Comparison of ENCODE assay signal across 1 fruit fly cellular context in the genomic region with DNA sequence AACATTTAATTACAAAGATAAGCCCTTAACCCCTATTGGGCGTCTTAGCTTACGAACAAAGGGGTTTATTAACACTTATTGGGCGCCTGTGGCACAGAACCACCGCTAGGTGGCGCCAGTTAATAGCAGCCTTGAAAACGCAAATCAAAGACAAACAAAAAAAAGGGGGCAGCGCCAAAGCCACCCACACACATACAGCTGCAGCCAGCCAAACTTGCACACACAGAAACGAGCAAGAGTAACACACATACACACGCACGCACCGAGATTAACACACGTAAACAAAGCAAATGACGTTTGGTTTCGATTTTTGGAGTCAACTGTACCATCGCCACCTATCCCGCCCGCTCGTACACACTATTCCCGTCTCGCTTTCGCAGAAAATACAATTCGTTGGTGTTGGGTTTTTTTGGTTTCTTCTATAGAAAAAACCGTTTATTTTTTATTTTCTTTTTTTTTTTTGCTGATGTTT.
TF ChIP-seq lines count a peak whose summit lies in the region.

No protein-coding gene starts in this region.

TF ChIP-seq in whole organism, embryonic, 481 proteins besides CTCF, POLR2A, EP300 and RAD21 (continued from another document and continues in another):
- TF ChIP-seq lov (optimal IDR thresholded peaks at IDR 0.05; lab: Kevin White, UChicago) (no peak), lov (GFP tag; IDR thresholded peaks at IDR 0.05; lab: Robert Waterston, UW) (0 out of 3 replicates have a peak, but pooled peaks have one; percentile 23), CG11696 (GFP tag; IDR thresholded peaks at IDR 0.05; lab: Robert Waterston, UW) (0 out of 2 replicates have a peak, but pooled peaks have one; percentile 29), CG1792 (GFP tag; optimal IDR thresholded peaks at IDR 0.05; lab: Kevin White, UChicago) (no peak), CG6272 (GFP tag; IDR thresholded peaks at IDR 0.05; lab: Robert Waterston, UW) (no peak), CG33557 (GFP tag; optimal IDR thresholded peaks at IDR 0.05; lab: Kevin White, UChicago) (peak; percentile 44), Ssrp (tag; optimal IDR thresholded peaks at IDR 0.05; lab: Kevin White, UChicago) (peak; percentile 6), Nf-YA (GFP tag; IDR thresholded peaks at IDR 0.05; lab: Robert Waterston, UW) (0 out of 2 replicates have a peak, but pooled peaks have one; percentile 8), az2 (GFP tag; optimal IDR thresholded peaks at IDR 0.05; lab: Kevin White, UChicago) (peak; percentile 33), CG4424 (GFP tag; optimal IDR thresholded peaks at IDR 0.05; lab: Kevin White, UChicago) (no peak), CG3407 (GFP tag; optimal IDR thresholded peaks at IDR 0.05; lab: Kevin White, UChicago) (no peak), MTF-1 (GFP tag; optimal IDR thresholded peaks at IDR 0.05; lab: Kevin White, UChicago; ENCODE audit: borderline replicate concordance) (no peak), CG17186 (GFP tag; optimal IDR thresholded peaks at IDR 0.05; lab: Kevin White, UChicago) (peak; percentile 33), tgo (GFP tag; IDR thresholded peaks at IDR 0.05; lab: Robert Waterston, UW) (0 out of 3 replicates have a peak, but pooled peaks have one; percentile 15), CG1647 (GFP tag; optimal IDR thresholded peaks at IDR 0.05; lab: Kevin White, UChicago) (no peak), Oaz (GFP tag; IDR thresholded peaks at IDR 0.05; lab: Robert Waterston, UW) (no peak), grau (tag; optimal IDR thresholded peaks at IDR 0.05; lab: Kevin White, UChicago) (peak; percentile 44), CG33213 (GFP tag; optimal IDR thresholded peaks at IDR 0.05; lab: Kevin White, UChicago) (no peak), CG12104 (GFP tag; optimal IDR thresholded peaks at IDR 0.05; lab: Kevin White, UChicago) (peak; percentile 24), sim (GFP tag; IDR thresholded peaks at IDR 0.05; lab: Robert Waterston, UW) (peak; percentile 23; the same call in 1 of the 2 replicates), CG10431 (GFP tag; optimal IDR thresholded peaks at IDR 0.05; lab: Kevin White, UChicago) (peak; percentile 16), CG18599 (GFP tag; optimal IDR thresholded peaks at IDR 0.05; lab: Kevin White, UChicago) (no peak), CG11247 (GFP tag; IDR thresholded peaks at IDR 0.05; lab: Robert Waterston, UW) (peak; percentile 11; the same call in 1 of the 2 replicates), Vsx1 (GFP tag; optimal IDR thresholded peaks at IDR 0.05; lab: Kevin White, UChicago) (no peak), CG34376 (GFP tag; optimal IDR thresholded peaks at IDR 0.05; lab: Kevin White, UChicago) (peak; percentile 59), Dip2 (GFP tag; IDR thresholded peaks at IDR 0.05; lab: Robert Waterston, UW) (peak; percentile 69; the same call in 1 of the 2 replicates), p53 (GFP tag; optimal IDR thresholded peaks at IDR 0.05; lab: Kevin White, UChicago) (no peak), Ets97D (GFP tag; optimal IDR thresholded peaks at IDR 0.05; lab: Kevin White, UChicago) (peak; percentile 15), CG7839 (tag; optimal IDR thresholded peaks at IDR 0.05; lab: Kevin White, UChicago) (peak; percentile 33), CG4617 (GFP tag; optimal IDR thresholded peaks at IDR 0.05; lab: Kevin White, UChicago; ENCODE audit: borderline replicate concordance) (no peak), CoRest (tag; optimal IDR thresholded peaks at IDR 0.05; lab: Kevin White, UChicago) (peak; percentile 30), phol (tag; optimal IDR thresholded peaks at IDR 0.05; lab: Kevin White, UChicago) (peak; percentile 9), grn (GFP tag; optimal IDR thresholded peaks at IDR 0.05; lab: Kevin White, UChicago) (no peak), ase (GFP tag; IDR thresholded peaks at IDR 0.05; lab: Robert Waterston, UW) (0 out of 3 replicates have a peak, but pooled peaks have one; percentile 12), HmgD (GFP tag; optimal IDR thresholded peaks at IDR 0.05; lab: Kevin White, UChicago) (peak; percentile 44), Elba2 (GFP tag; optimal IDR thresholded peaks at IDR 0.05; lab: Kevin White, UChicago) (peak; percentile 91), fu2 (GFP tag; optimal IDR thresholded peaks at IDR 0.05; lab: Kevin White, UChicago) (no peak), CG6654 (GFP tag; optimal IDR thresholded peaks at IDR 0.05; lab: Kevin White, UChicago) (no peak), seq (GFP tag; IDR thresholded peaks at IDR 0.05; lab: Robert Waterston, UW) (no peak), Bdp1 (GFP tag; optimal IDR thresholded peaks at IDR 0.05; lab: Kevin White, UChicago) (no peak), Fer2 (tag; optimal IDR thresholded peaks at IDR 0.05; lab: Kevin White, UChicago) (no peak), Awh (GFP tag; IDR thresholded peaks at IDR 0.05; lab: Robert Waterston, UW) (no peak; the same call in 1 of the 2 replicates), luna (GFP tag; optimal IDR thresholded peaks at IDR 0.05; lab: Kevin White, UChicago) (no peak), CG10462 (GFP tag; optimal IDR thresholded peaks at IDR 0.05; lab: Kevin White, UChicago) (no peak), CG11398 (GFP tag; optimal IDR thresholded peaks at IDR 0.05; lab: Kevin White, UChicago) (no peak), CG4854 (GFP tag; optimal IDR thresholded peaks at IDR 0.05; lab: Kevin White, UChicago) (no peak), Sry-δ (GFP tag; optimal IDR thresholded peaks at IDR 0.05; lab: Kevin White, UChicago) (peak; percentile 7), CG4328 (GFP tag; optimal IDR thresholded peaks at IDR 0.05; lab: Kevin White, UChicago) (no peak), jing (GFP tag; optimal IDR thresholded peaks at IDR 0.05; lab: Kevin White, UChicago) (no peak), Med (GFP tag; lab: Kevin White, UChicago) (peak; percentile 81), NC2β (GFP tag; optimal IDR thresholded peaks at IDR 0.05; lab: Kevin White, UChicago) (no peak), h (optimal IDR thresholded peaks at IDR 0.05; lab: Kevin White, UChicago) (no peak), CG6791 (GFP tag; IDR thresholded peaks at IDR 0.05; lab: Robert Waterston, UW; ENCODE audit: partially characterized antibody) (no peak), bbx (GFP tag; IDR thresholded peaks at IDR 0.05; lab: Robert Waterston, UW; ENCODE audit: partially characterized antibody) (0 out of 2 replicates have a peak, but pooled peaks have one; percentile 25), ro (GFP tag; IDR thresholded peaks at IDR 0.05; lab: Robert Waterston, UW) (no peak), Fer3 (tag; optimal IDR thresholded peaks at IDR 0.05; lab: Kevin White, UChicago) (no peak), CG1602 (GFP tag; optimal IDR thresholded peaks at IDR 0.05; lab: Kevin White, UChicago) (no peak), E2f2 (GFP tag; IDR thresholded peaks at IDR 0.05; lab: Robert Waterston, UW) (peak; percentile 30; the same call in 1 of the 2 replicates), Hmx (GFP tag; optimal IDR thresholded peaks at IDR 0.05; lab: Kevin White, UChicago) (no peak), CG3065 (GFP tag; optimal IDR thresholded peaks at IDR 0.05; lab: Kevin White, UChicago) (peak; percentile 12), lbe (GFP tag; optimal IDR thresholded peaks at IDR 0.05; lab: Kevin White, UChicago) (peak; percentile 70), Hr3 (GFP tag; optimal IDR thresholded peaks at IDR 0.05; lab: Kevin White, UChicago) (peak; percentile 17), Sin3A (optimal IDR thresholded peaks at IDR 0.05; lab: Kevin White, UChicago) (no peak), dysf (GFP tag; IDR thresholded peaks at IDR 0.05; lab: Robert Waterston, UW) (peak; percentile 34; the same call in 1 of the 3 replicates), CG34224 (GFP tag; IDR thresholded peaks at IDR 0.05; lab: Robert Waterston, UW; ENCODE audit: partially characterized antibody) (no peak; the same call in 2 of the 3 replicates), sug (tag; optimal IDR thresholded peaks at IDR 0.05; lab: Kevin White, UChicago) (peak; percentile 33), Dip3 (GFP tag; optimal IDR thresholded peaks at IDR 0.05; lab: Kevin White, UChicago) (no peak), insv (GFP tag; optimal IDR thresholded peaks at IDR 0.05; lab: Kevin White, UChicago) (peak in 1 of 2 experiments; percentile 7), CG8765 (GFP tag; IDR thresholded peaks at IDR 0.05; lab: Robert Waterston, UW) (no peak), sens-2 (GFP tag; IDR thresholded peaks at IDR 0.05; lab: Robert Waterston, UW) (0 out of 2 replicates have a peak, but pooled peaks have one; percentile 30), CG6854 (GFP tag; optimal IDR thresholded peaks at IDR 0.05; lab: Kevin White, UChicago) (no peak), fd96Cb (tag; optimal IDR thresholded peaks at IDR 0.05; lab: Kevin White, UChicago) (no peak), CG10654 (GFP tag; optimal IDR thresholded peaks at IDR 0.05; lab: Kevin White, UChicago) (no peak), MESR4 (GFP tag; optimal IDR thresholded peaks at IDR 0.05; lab: Kevin White, UChicago) (peak; percentile 40), CG30020 (tag; optimal IDR thresholded peaks at IDR 0.05; lab: Kevin White, UChicago) (no peak), CG16815 (GFP tag; optimal IDR thresholded peaks at IDR 0.05; lab: Kevin White, UChicago) (no peak), chinmo (GFP tag; IDR thresholded peaks at IDR 0.05; lab: Robert Waterston, UW; ENCODE audit: partially characterized antibody) (peak; percentile 97), Xrp1 (GFP tag; IDR thresholded peaks at IDR 0.05; lab: Robert Waterston, UW) (peak; percentile 42; the same call in 1 of the 2 replicates), CG11695 (GFP tag; IDR thresholded peaks at IDR 0.05; lab: Robert Waterston, UW) (no peak), CG30403 (GFP tag; optimal IDR thresholded peaks at IDR 0.05; lab: Kevin White, UChicago) (peak; percentile 28), gsb (GFP tag; IDR thresholded peaks at IDR 0.05; lab: Robert Waterston, UW) (no peak), vnd (GFP tag; IDR thresholded peaks at IDR 0.05; lab: Robert Waterston, UW; ENCODE audit: partially characterized antibody) (no peak), Hsf (GFP tag; optimal IDR thresholded peaks at IDR 0.05; lab: Kevin White, UChicago) (peak; percentile 35), bowl (GFP tag; IDR thresholded peaks at IDR 0.05; lab: Robert Waterston, UW) (no peak), CG1024 (GFP tag; IDR thresholded peaks at IDR 0.05; lab: Robert Waterston, UW) (peak; percentile 22; the same call in 1 of the 2 replicates), CG18011 (GFP tag; optimal IDR thresholded peaks at IDR 0.05; lab: Kevin White, UChicago) (peak; percentile 13), gcm (GFP tag; optimal IDR thresholded peaks at IDR 0.05; lab: Kevin White, UChicago) (peak; percentile 39), ci (GFP tag; IDR thresholded peaks at IDR 0.05; lab: Robert Waterston, UW) (peak; percentile 73; the same call in 2 of the 3 replicates), Abd-B (GFP tag; optimal IDR thresholded peaks at IDR 0.05; lab: Kevin White, UChicago) (no peak), CG9797 (GFP tag; optimal IDR thresholded peaks at IDR 0.05; lab: Kevin White, UChicago) (no peak), pfk (GFP tag; optimal IDR thresholded peaks at IDR 0.05; lab: Kevin White, UChicago) (no peak), Mrtf (GFP tag; IDR thresholded peaks at IDR 0.05; lab: Robert Waterston, UW) (no peak), Atf-2 (GFP tag; optimal IDR thresholded peaks at IDR 0.05; lab: Kevin White, UChicago) (no peak), Doc2 (GFP tag; IDR thresholded peaks at IDR 0.05; lab: Robert Waterston, UW) (no peak), CG6683 (GFP tag; optimal IDR thresholded peaks at IDR 0.05; lab: Kevin White, UChicago) (no peak), NK7.1 (GFP tag; optimal IDR thresholded peaks at IDR 0.05; lab: Kevin White, UChicago) (no peak), CG17568 (GFP tag; optimal IDR thresholded peaks at IDR 0.05; lab: Kevin White, UChicago) (no peak), her (GFP tag; optimal IDR thresholded peaks at IDR 0.05; lab: Kevin White, UChicago) (peak; percentile 29), Usf (GFP tag; optimal IDR thresholded peaks at IDR 0.05; lab: Kevin White, UChicago) (no peak), tx (GFP tag; optimal IDR thresholded peaks at IDR 0.05; lab: Kevin White, UChicago) (no peak), sob (GFP tag; IDR thresholded peaks at IDR 0.05; lab: Robert Waterston, UW) (peak; percentile 64; the same call in 1 of the 2 replicates), klu (GFP tag; IDR thresholded peaks at IDR 0.05; lab: Robert Waterston, UW) (no peak), Poxn (GFP tag; IDR thresholded peaks at IDR 0.05; lab: Robert Waterston, UW) (no peak), CG2678 (tag; optimal IDR thresholded peaks at IDR 0.05; lab: Kevin White, UChicago) (no peak), Scr (GFP tag; IDR thresholded peaks at IDR 0.05; lab: Robert Waterston, UW; ENCODE audit: partially characterized antibody) (no peak), CG5180 (GFP tag; optimal IDR thresholded peaks at IDR 0.05; lab: Kevin White, UChicago) (peak; percentile 36), dan (GFP tag; IDR thresholded peaks at IDR 0.05; lab: Robert Waterston, UW) (no peak), slou (GFP tag; optimal IDR thresholded peaks at IDR 0.05; lab: Kevin White, UChicago) (peak; percentile 9), CG3838 (GFP tag; optimal IDR thresholded peaks at IDR 0.05; lab: Kevin White, UChicago) (no peak), ewg (GFP tag; optimal IDR thresholded peaks at IDR 0.05; lab: Kevin White, UChicago) (no peak), CG32532 (GFP tag; IDR thresholded peaks at IDR 0.05; lab: Robert Waterston, UW) (peak; percentile 65; the same call in 1 of the 2 replicates), HmgZ (tag; optimal IDR thresholded peaks at IDR 0.05; lab: Kevin White, UChicago) (peak; percentile 54), mirr (GFP tag; optimal IDR thresholded peaks at IDR 0.05; lab: Kevin White, UChicago) (peak; percentile 67), tap (tag; optimal IDR thresholded peaks at IDR 0.05; lab: Kevin White, UChicago) (no peak), shn (GFP tag; optimal IDR thresholded peaks at IDR 0.05; lab: Kevin White, UChicago) (no peak), CG32772 (GFP tag; IDR thresholded peaks at IDR 0.05; lab: Robert Waterston, UW) (0 out of 2 replicates have a peak, but pooled peaks have one; percentile 29), wek (GFP tag; optimal IDR thresholded peaks at IDR 0.05; lab: Kevin White, UChicago) (no peak), trh (GFP tag; optimal IDR thresholded peaks at IDR 0.05; lab: Kevin White, UChicago) (no peak), CG10979 (tag; optimal IDR thresholded peaks at IDR 0.05; lab: Kevin White, UChicago) (peak; percentile 48), Dad (GFP tag; optimal IDR thresholded peaks at IDR 0.05; lab: Kevin White, UChicago) (peak; percentile 6), cad (GFP tag; optimal IDR thresholded peaks at IDR 0.05; lab: Kevin White, UChicago) (no peak), Asciz (GFP tag; optimal IDR thresholded peaks at IDR 0.05; lab: Kevin White, UChicago) (no peak), CG14014 (GFP tag; IDR thresholded peaks at IDR 0.05; lab: Robert Waterston, UW) (peak; percentile 59; the same call in 1 of the 2 replicates), CkIIα-i1 (GFP tag; IDR thresholded peaks at IDR 0.05; lab: Robert Waterston, UW) (no peak), psq (GFP tag; optimal IDR thresholded peaks at IDR 0.05; lab: Kevin White, UChicago) (no peak)
